Worm (Caenorhabditis elegans) whole organism, young adult: ENCODE results near the gene mrpl-53.

Experiments
- B0019.2 ChIP-seq: fragments of 200-800 bp; sonication (Bioruptor generic); conservative IDR thresholded peaks from 2 replicates; pipeline ENCODE4 v1.3.6; 2022; ENCODE audit warnings: missing genetic modification reagents, missing genetic modification characterization, missing compliant biosample characterization
- B0035.1 ChIP-seq: sonication (generic microtip); optimal IDR thresholded peaks from 2 replicates; lab custom pipeline; 2016; ENCODE audit warnings: missing genetic modification characterization, mild to moderate bottlenecking, missing compliant biosample characterization, missing genotype, missing genetic modification reagents
- B0336.3 ChIP-seq: fragments of 200-800 bp; sonication (Bioruptor generic); IDR thresholded peaks from 2 replicates; pipeline ENCODE4 v1.3.6; 2022; ENCODE audit warnings: missing genetic modification characterization, missing compliant biosample characterization
- C17E4.6 ChIP-seq: fragments of 200-800 bp; sonication (Bioruptor generic); IDR thresholded peaks from 2 replicates; pipeline ENCODE4 v1.3.6; 2022; ENCODE audit warnings: missing genetic modification reagents, missing genetic modification characterization, missing compliant biosample characterization
- D2030.7 ChIP-seq: fragments of 200-800 bp; sonication (Bioruptor generic); IDR thresholded peaks from 2 replicates; pipeline ENCODE4 v1.3.6; 2022; ENCODE audit warnings: missing genetic modification reagents, missing genetic modification characterization, missing compliant biosample characterization
- F33H1.4 ChIP-seq: fragments of 200-800 bp; sonication (Bioruptor generic); IDR thresholded peaks from 2 replicates; pipeline ENCODE4 v1.3.6; 2022; ENCODE audit warnings: missing genetic modification reagents, missing genetic modification characterization, missing compliant biosample characterization
- F55B11.4 ChIP-seq: sonication (generic microtip); optimal IDR thresholded peaks from 2 replicates; lab custom pipeline; 2016; ENCODE audit warnings: missing compliant biosample characterization, missing genetic modification characterization, borderline replicate concordance; ENCODE audit not compliant: insufficient read depth
- F57A8.1 ChIP-seq: fragments of 200-800 bp; sonication (Bioruptor generic); optimal IDR thresholded peaks from 2 replicates; lab custom pipeline; 2018; ENCODE audit warnings: mild to moderate bottlenecking, missing genetic modification characterization, moderate library complexity, missing compliant biosample characterization
- Y53G8AR.9 ChIP-seq: fragments of 200-800 bp; sonication (Bioruptor generic); conservative IDR thresholded peaks from 2 replicates; pipeline ENCODE4 v1.3.6; 2022; ENCODE audit warnings: missing genetic modification reagents, missing genetic modification characterization, missing compliant biosample characterization
- Y79H2A.3 ChIP-seq: fragments of 200-800 bp; sonication (Bioruptor generic); conservative IDR thresholded peaks from 2 replicates; pipeline ENCODE4 v1.3.6; 2022; ENCODE audit warnings: missing genetic modification reagents, missing genetic modification characterization, missing compliant biosample characterization
- ama-1 ChIP-seq, 3 experiments: fragments of 150-350 bp in 1 of 3; sonication (generic microtip) in 2 of 3; optimal IDR thresholded peaks; 2 replicates each; lab custom pipeline; 2014 to 2018; ENCODE audit warnings: missing biosample characterization in 2 of 3, missing genetic modification characterization in 2 of 3, missing genetic modification reagents in 2 of 3
- aptf-3 ChIP-seq: fragments of 200-800 bp; sonication (Bioruptor generic); IDR thresholded peaks from 2 replicates; pipeline ENCODE4 v1.3.6; 2022; ENCODE audit warnings: missing genetic modification characterization, missing compliant biosample characterization
- atf-7 ChIP-seq: sonication (generic microtip); optimal IDR thresholded peaks from 2 replicates; lab custom pipeline; 2017; ENCODE audit warnings: mild to moderate bottlenecking, missing genetic modification characterization, missing compliant biosample characterization
- ceh-27 ChIP-seq: fragments of 200-800 bp; sonication (Bioruptor generic); optimal IDR thresholded peaks from 2 replicates; lab custom pipeline; 2018; ENCODE audit warnings: mild to moderate bottlenecking, missing genetic modification characterization, moderate library complexity, missing compliant biosample characterization
- die-1 ChIP-seq: sonication (generic microtip); optimal IDR thresholded peaks from 2 replicates; lab custom pipeline; 2016; ENCODE audit warnings: missing genotype, mild to moderate bottlenecking, missing genetic modification characterization, missing compliant biosample characterization
- dox-1 ChIP-seq: fragments of 200-800 bp; sonication (Bioruptor generic); IDR thresholded peaks from 2 replicates; pipeline ENCODE4 v1.3.6; 2022; ENCODE audit warnings: missing genetic modification reagents, missing genetic modification characterization, missing compliant biosample characterization
- efl-1 ChIP-seq: fragments of 150-350 bp; optimal IDR thresholded peaks from 2 replicates; lab custom pipeline; 2014; ENCODE audit warnings: missing biosample characterization, missing genetic modification reagents, missing genetic modification characterization
- ets-4 ChIP-seq: fragments of 200-800 bp; sonication (Bioruptor generic); optimal IDR thresholded peaks from 2 replicates; lab custom pipeline; 2018; ENCODE audit warnings: mild to moderate bottlenecking, missing genetic modification characterization, missing compliant biosample characterization
- gei-17 ChIP-seq: fragments of 200-800 bp; sonication (Bioruptor generic); optimal IDR thresholded peaks from 2 replicates; lab custom pipeline; 2018; ENCODE audit warnings: mild to moderate bottlenecking, missing genetic modification characterization, missing compliant biosample characterization
- hmg-1.2 ChIP-seq: fragments of 200-800 bp; sonication (Bioruptor generic); IDR thresholded peaks from 2 replicates; pipeline ENCODE4 v1.3.6; 2022; ENCODE audit warnings: missing genetic modification reagents, missing genetic modification characterization, missing compliant biosample characterization
- hsf-1 ChIP-seq: fragments of 200-800 bp; sonication (Bioruptor generic); IDR thresholded peaks from 2 replicates; pipeline ENCODE4 v1.3.6; 2022; ENCODE audit warnings: missing genetic modification reagents, missing genetic modification characterization, missing compliant biosample characterization
- lag-1 ChIP-seq: fragments of 200-800 bp; sonication (Bioruptor generic); IDR thresholded peaks from 2 replicates; pipeline ENCODE4 v1.3.6; 2022; ENCODE audit warnings: missing genetic modification reagents, missing genetic modification characterization, missing compliant biosample characterization
- let-526 ChIP-seq: fragments of 200-800 bp; sonication (Bioruptor generic); IDR thresholded peaks from 2 replicates; pipeline ENCODE4 v1.3.6; 2022; ENCODE audit warnings: missing genetic modification reagents, missing genetic modification characterization, missing compliant biosample characterization
- let-607 ChIP-seq, 2 experiments: fragments of 200-800 bp in 1 of 2; sonication (Bioruptor generic) in 1 of 2; sonication (generic microtip) in 1 of 2; optimal IDR thresholded peaks; 2 replicates each; lab custom pipeline; 2016 to 2018; ENCODE audit warnings: mild to moderate bottlenecking in 2 of 2, missing compliant biosample characterization in 2 of 2, missing genetic modification characterization in 2 of 2, moderate library complexity in 2 of 2, missing genotype in 1 of 2
- lin-40 ChIP-seq: sonication (generic microtip); optimal IDR thresholded peaks from 2 replicates; lab custom pipeline; 2016; ENCODE audit warnings: missing genetic modification characterization, mild to moderate bottlenecking, missing compliant biosample characterization, missing genotype, missing genetic modification reagents
- lir-1 ChIP-seq: fragments of 200-800 bp; sonication (Bioruptor generic); conservative IDR thresholded peaks from 2 replicates; pipeline ENCODE4 v1.3.6; 2022; ENCODE audit warnings: missing genetic modification reagents, missing genetic modification characterization, missing compliant biosample characterization
- lsl-1 ChIP-seq: fragments of 200-800 bp; sonication (Bioruptor generic); optimal IDR thresholded peaks from 2 replicates; lab custom pipeline; 2018; ENCODE audit warnings: mild to moderate bottlenecking, missing genetic modification characterization, moderate library complexity, missing compliant biosample characterization
- madf-3 ChIP-seq: fragments of 200-800 bp; sonication (Bioruptor generic); IDR thresholded peaks from 2 replicates; pipeline ENCODE4 v1.3.6; 2022; ENCODE audit warnings: missing genetic modification reagents, missing genetic modification characterization, missing compliant biosample characterization
- madf-6 ChIP-seq: fragments of 200-800 bp; sonication (Bioruptor generic); IDR thresholded peaks from 2 replicates; pipeline ENCODE4 v1.3.6; 2022; ENCODE audit warnings: missing genetic modification reagents, missing genetic modification characterization, missing compliant biosample characterization
- mes-4 ChIP-seq: sonication (generic microtip); optimal IDR thresholded peaks from 2 replicates; lab custom pipeline; 2016; ENCODE audit warnings: missing genotype, missing genetic modification characterization, missing compliant biosample characterization
- nhr-80 ChIP-seq: sonication (generic microtip); optimal IDR thresholded peaks from 2 replicates; lab custom pipeline; 2016; ENCODE audit warnings: missing genetic modification characterization, missing compliant biosample characterization
- pbrm-1 ChIP-seq: fragments of 200-800 bp; sonication (Bioruptor generic); IDR thresholded peaks from 2 replicates; pipeline ENCODE4 v1.3.6; 2022; ENCODE audit warnings: missing genetic modification reagents, missing genetic modification characterization, missing compliant biosample characterization
- pha-4 ChIP-seq: fragments of 150-350 bp; sonication (generic microtip); optimal IDR thresholded peaks from 2 replicates; lab custom pipeline; 2014; ENCODE audit warnings: missing biosample characterization, missing genetic modification reagents, missing genetic modification characterization
- rcor-1 ChIP-seq: fragments of 200-800 bp; sonication (Bioruptor generic); IDR thresholded peaks from 2 replicates; pipeline ENCODE4 v1.3.6; 2022; ENCODE audit warnings: missing genetic modification reagents, missing genetic modification characterization, missing compliant biosample characterization
- rpc-1 ChIP-seq, 2 experiments: fragments of 150-350 bp in 1 of 2; sonication (generic microtip) in 1 of 2; optimal IDR thresholded peaks; 2 replicates each; lab custom pipeline; 2014 to 2018; ENCODE audit warnings: missing biosample characterization in 1 of 2, missing genetic modification characterization in 1 of 2, missing genetic modification reagents in 1 of 2, missing genotype in 1 of 2
- sdz-38 ChIP-seq: sonication (generic microtip); optimal IDR thresholded peaks from 2 replicates; lab custom pipeline; 2016; ENCODE audit warnings: missing genotype, missing genetic modification characterization, missing compliant biosample characterization
- snpc-4 ChIP-seq, 5 experiments: fragments of 150-350 bp in 1 of 5; sonication (generic microtip) in 4 of 5; optimal IDR thresholded peaks; 2 replicates each; lab custom pipeline; 2014 to 2018; ENCODE audit warnings: missing genetic modification characterization in 5 of 5, missing biosample characterization in 3 of 5, antibody characterized with exemption in 2 of 5, mild to moderate bottlenecking in 2 of 5, missing compliant biosample characterization in 2 of 5, missing genotype in 2 of 5, moderate library complexity in 2 of 5, missing genetic modification reagents in 1 of 5
- somi-1 ChIP-seq: fragments of 200-800 bp; sonication (Bioruptor generic); optimal IDR thresholded peaks from 2 replicates; lab custom pipeline; 2018; ENCODE audit warnings: mild to moderate bottlenecking, missing genetic modification characterization, missing compliant biosample characterization
- sptf-2 ChIP-seq: fragments of 200-800 bp; sonication (Bioruptor generic); optimal IDR thresholded peaks from 2 replicates; lab custom pipeline; 2018; ENCODE audit warnings: mild to moderate bottlenecking, missing genetic modification characterization, missing compliant biosample characterization
- tbp1 ChIP-seq: fragments of 200-800 bp; sonication (Bioruptor generic); optimal IDR thresholded peaks from 2 replicates; lab custom pipeline; 2018; ENCODE audit warnings: mild to moderate bottlenecking, missing genetic modification characterization, missing compliant biosample characterization
- tlf-1 ChIP-seq: fragments of 200-800 bp; sonication (Bioruptor generic); optimal IDR thresholded peaks from 2 replicates; lab custom pipeline; 2018; ENCODE audit warnings: mild to moderate bottlenecking, missing genetic modification characterization, missing compliant biosample characterization
- zfh-2 ChIP-seq: fragments of 200-800 bp; sonication (Bioruptor generic); conservative IDR thresholded peaks from 2 replicates; pipeline ENCODE4 v1.3.6; 2022; ENCODE audit warnings: missing genetic modification reagents, missing genetic modification characterization, missing compliant biosample characterization
- zim-3 ChIP-seq: sonication (generic microtip); optimal IDR thresholded peaks from 2 replicates; lab custom pipeline; 2017; ENCODE audit warnings: mild to moderate bottlenecking, missing genetic modification characterization, moderate library complexity, missing compliant biosample characterization
- ztf-18 ChIP-seq: sonication (generic microtip); optimal IDR thresholded peaks from 2 replicates; lab custom pipeline; 2016; ENCODE audit warnings: missing genotype, mild to moderate bottlenecking, missing genetic modification characterization, missing compliant biosample characterization
- ztf-22 ChIP-seq: fragments of 200-800 bp; sonication (Bioruptor generic); optimal IDR thresholded peaks from 2 replicates; lab custom pipeline; 2018; ENCODE audit warnings: mild to moderate bottlenecking, missing genetic modification characterization, moderate library complexity, missing compliant biosample characterization
- ztf-26 ChIP-seq: sonication (generic microtip); optimal IDR thresholded peaks from 2 replicates; lab custom pipeline; 2017; ENCODE audit warnings: missing genetic modification characterization, missing compliant biosample characterization
- ztf-3 ChIP-seq: fragments of 200-800 bp; sonication (Bioruptor generic); optimal IDR thresholded peaks from 2 replicates; lab custom pipeline; 2018; ENCODE audit warnings: mild to moderate bottlenecking, missing genetic modification characterization, missing compliant biosample characterization

mrpl-53 gene

ce11 chrII:9603419-9603818, 6.0 kb downstream of the mrpl-53 start (continued):
- TF ChIP-seq die-1 (tag; lab: Kevin White, UChicago): peak; percentile 23
- TF ChIP-seq rpc-1 (optimal IDR thresholded peaks at IDR 0.05; lab: Kevin White, UChicago): no peak
- TF ChIP-seq rpc-1 (tag; optimal IDR thresholded peaks at IDR 0.05; lab: Kevin White, UChicago): no peak
- TF ChIP-seq pbrm-1 (GFP tag; lab: Robert Waterston, UW): peak; percentile 66
- TF ChIP-seq hsf-1 (GFP tag; lab: Robert Waterston, UW): no peak
- TF ChIP-seq rcor-1: peak; percentile 80
- peak; percentile 73 to 79 for TF ChIP-seq let-607 (tag; optimal IDR thresholded peaks at IDR 0.05; lab: Kevin White, UChicago)
- peak; percentile 90 for TF ChIP-seq ztf-22
- TF ChIP-seq atf-7: peak; percentile 89
- peak; percentile 94 for TF ChIP-seq lin-40 (tag; lab: Kevin White, UChicago)
- TF ChIP-seq F33H1.4 (GFP tag; lab: Robert Waterston, UW): peak; percentile 20; the same call in 1 of the 2 replicates
- TF ChIP-seq ztf-26 (tag; lab: Kevin White, UChicago): peak; percentile 80
- no peak for TF ChIP-seq sptf-2
- TF ChIP-seq madf-6 (GFP tag; lab: Robert Waterston, UW): no peak
- TF ChIP-seq ets-4 (GFP tag; lab: Kevin White, UChicago): peak; percentile 54
- peak; percentile 96 for TF ChIP-seq somi-1 (GFP tag; lab: Kevin White, UChicago)
- no peak for TF ChIP-seq madf-3 (GFP tag; lab: Robert Waterston, UW)
- TF ChIP-seq ama-1 (optimal IDR thresholded peaks at IDR 0.05; lab: Kevin White, UChicago): no peak
- TF ChIP-seq ama-1 (GFP tag; optimal IDR thresholded peaks at IDR 0.05; lab: Kevin White, UChicago): no peak
- TF ChIP-seq B0336.3 (GFP tag; lab: Robert Waterston, UW): peak; percentile 89
- TF ChIP-seq Y53G8AR.9: no peak
- TF ChIP-seq D2030.7 (GFP tag; lab: Robert Waterston, UW): no peak
- no peak for TF ChIP-seq lag-1
- peak; percentile 67 for TF ChIP-seq tbp1 (GFP tag; lab: Kevin White, UChicago)
- TF ChIP-seq pha-4 (tag; lab: Kevin White, UChicago): peak; percentile 58
- TF ChIP-seq lir-1: peak; percentile 86
- TF ChIP-seq C17E4.6 (GFP tag; lab: Robert Waterston, UW): no peak
- no peak for TF ChIP-seq efl-1 (GFP tag; lab: Kevin White, UChicago)
- peak; percentile 41 for TF ChIP-seq ztf-18
- peak; percentile 39; the same call in 1 of the 2 replicates for TF ChIP-seq zfh-2 (GFP tag; lab: Robert Waterston, UW)
- TF ChIP-seq Y79H2A.3: no peak
- peak; percentile 83 for TF ChIP-seq hmg-1.2
- TF ChIP-seq B0035.1: no peak
- TF ChIP-seq tlf-1 (GFP tag; lab: Kevin White, UChicago): peak; percentile 75
- peak; percentile 93 for TF ChIP-seq let-526
- TF ChIP-seq B0019.2: no peak
- TF ChIP-seq F57A8.1 (GFP tag; lab: Kevin White, UChicago): no peak
- peak; percentile 97 for TF ChIP-seq nhr-80 (tag; lab: Kevin White, UChicago)
- no peak for TF ChIP-seq F55B11.4
- no peak for TF ChIP-seq sdz-38
- no peak for TF ChIP-seq zim-3
- TF ChIP-seq mes-4 (tag; lab: Kevin White, UChicago): no peak
- TF ChIP-seq lsl-1: no peak
- TF ChIP-seq dox-1 (GFP tag; lab: Robert Waterston, UW): peak; percentile 84
- TF ChIP-seq snpc-4 (GFP tag; optimal IDR thresholded peaks at IDR 0.05; lab: Kevin White, UChicago): peak; percentile 16
- peak in 3 of 4 experiments; percentile 57 to 65 (median 60) for TF ChIP-seq snpc-4 (tag; optimal IDR thresholded peaks at IDR 0.05; lab: Kevin White, UChicago)
- peak; percentile 79 for TF ChIP-seq ztf-3 (GFP tag; lab: Kevin White, UChicago)
- peak; percentile 93 for TF ChIP-seq ceh-27
- TF ChIP-seq aptf-3: no peak
- TF ChIP-seq gei-17: peak; percentile 54
